Worm (Caenorhabditis elegans) whole organism, young adult: ENCODE data around the gene srh-2.
A peak's percentile ranks its signal among the peaks of the same experiment; 100 is the strongest.

ENCODE experiments used
- B0019.2 ChIP-seq: fragments of 200-800 bp; sonication (Bioruptor generic); conservative IDR thresholded peaks from 2 replicates; pipeline ENCODE4 v1.3.6; 2022; ENCODE audit warnings: missing genetic modification reagents, missing genetic modification characterization, missing compliant biosample characterization
- B0035.1 ChIP-seq: sonication (generic microtip); optimal IDR thresholded peaks from 2 replicates; lab custom pipeline; 2016; ENCODE audit warnings: missing genetic modification characterization, mild to moderate bottlenecking, missing compliant biosample characterization, missing genotype, missing genetic modification reagents
- B0261.1 ChIP-seq: sonication (generic microtip); optimal IDR thresholded peaks from 2 replicates; lab custom pipeline; 2016; ENCODE audit warnings: mild to moderate bottlenecking, missing genetic modification characterization, moderate library complexity, missing compliant biosample characterization
- B0336.3 ChIP-seq: fragments of 200-800 bp; sonication (Bioruptor generic); IDR thresholded peaks from 2 replicates; pipeline ENCODE4 v1.3.6; 2022; ENCODE audit warnings: missing genetic modification characterization, missing compliant biosample characterization
- F37B4.10 ChIP-seq: fragments of 200-800 bp; sonication (Bioruptor generic); IDR thresholded peaks from 2 replicates; pipeline ENCODE4 v1.3.6; 2022; ENCODE audit warnings: missing genetic modification characterization, missing compliant biosample characterization
- F49E8.2 ChIP-seq: sonication (generic microtip); optimal IDR thresholded peaks from 3 replicates; lab custom pipeline; 2017; ENCODE audit warnings: missing genetic modification characterization, mild to moderate bottlenecking, missing compliant biosample characterization, antibody characterized with exemption, moderate library complexity; ENCODE audit not compliant: insufficient read depth
- Y53F4B.3 ChIP-seq: fragments of 200-800 bp; sonication (Bioruptor generic); IDR thresholded peaks from 2 replicates; pipeline ENCODE4 v1.3.6; 2022; ENCODE audit warnings: missing genetic modification reagents, missing genetic modification characterization, missing compliant biosample characterization
- Y95B8A.8 ChIP-seq: fragments of 200-800 bp; sonication (Bioruptor generic); IDR thresholded peaks from 2 replicates; pipeline ENCODE4 v1.3.6; 2022; ENCODE audit warnings: missing genetic modification reagents, missing genetic modification characterization, missing compliant biosample characterization
- attf-6 ChIP-seq: fragments of 200-800 bp; sonication (Bioruptor generic); IDR thresholded peaks from 2 replicates; pipeline ENCODE4 v1.3.6; 2022; ENCODE audit warnings: missing genetic modification reagents, missing genetic modification characterization, missing compliant biosample characterization
- bed-2 ChIP-seq: fragments of 200-800 bp; sonication (Bioruptor generic); IDR thresholded peaks from 2 replicates; pipeline ENCODE4 v1.3.6; 2022; ENCODE audit warnings: missing genetic modification reagents, missing genetic modification characterization, missing compliant biosample characterization
- ccch-3 ChIP-seq: fragments of 200-800 bp; sonication (Bioruptor generic); optimal IDR thresholded peaks from 2 replicates; lab custom pipeline; 2018; ENCODE audit warnings: mild to moderate bottlenecking, missing genetic modification characterization, missing compliant biosample characterization
- ceh-100 ChIP-seq: fragments of 200-800 bp; sonication (Bioruptor generic); IDR thresholded peaks from 2 replicates; pipeline ENCODE4 v1.3.6; 2022; ENCODE audit warnings: missing genetic modification reagents, missing genetic modification characterization, missing compliant biosample characterization
- ceh-40 ChIP-seq: fragments of 200-800 bp; sonication (Bioruptor generic); IDR thresholded peaks from 2 replicates; pipeline ENCODE4 v1.3.6; 2022; ENCODE audit warnings: missing genetic modification characterization, missing compliant biosample characterization
- dox-1 ChIP-seq: fragments of 200-800 bp; sonication (Bioruptor generic); IDR thresholded peaks from 2 replicates; pipeline ENCODE4 v1.3.6; 2022; ENCODE audit warnings: missing genetic modification reagents, missing genetic modification characterization, missing compliant biosample characterization
- efl-1 ChIP-seq: fragments of 150-350 bp; optimal IDR thresholded peaks from 2 replicates; lab custom pipeline; 2014; ENCODE audit warnings: missing biosample characterization, missing genetic modification reagents, missing genetic modification characterization
- egrh-3 ChIP-seq: fragments of 200-800 bp; sonication (Bioruptor generic); IDR thresholded peaks from 2 replicates; pipeline ENCODE4 v1.3.6; 2022; ENCODE audit warnings: missing genetic modification reagents, missing genetic modification characterization, missing compliant biosample characterization
- ekl-4 ChIP-seq: fragments of 200-800 bp; sonication (Bioruptor generic); IDR thresholded peaks from 2 replicates; pipeline ENCODE4 v1.3.6; 2022; ENCODE audit warnings: missing genetic modification reagents, missing genetic modification characterization, missing compliant biosample characterization
- fkh-3 ChIP-seq: sonication (generic microtip); optimal IDR thresholded peaks from 2 replicates; lab custom pipeline; 2016; ENCODE audit warnings: mild to moderate bottlenecking, missing genetic modification characterization, missing compliant biosample characterization
- hlh-26 ChIP-seq: fragments of 200-800 bp; sonication (Bioruptor generic); conservative IDR thresholded peaks from 2 replicates; pipeline ENCODE4 v1.3.6; 2022; ENCODE audit warnings: missing genetic modification reagents, missing genetic modification characterization, missing compliant biosample characterization
- hmg-1.2 ChIP-seq: fragments of 200-800 bp; sonication (Bioruptor generic); IDR thresholded peaks from 2 replicates; pipeline ENCODE4 v1.3.6; 2022; ENCODE audit warnings: missing genetic modification reagents, missing genetic modification characterization, missing compliant biosample characterization
- hrde-1 ChIP-seq: sonication (generic microtip); optimal IDR thresholded peaks from 2 replicates; lab custom pipeline; 2016; ENCODE audit warnings: missing genetic modification characterization, mild to moderate bottlenecking, missing compliant biosample characterization, moderate library complexity, missing genotype, missing genetic modification reagents, borderline replicate concordance
- lin-26 ChIP-seq: fragments of 200-800 bp; sonication (Bioruptor generic); IDR thresholded peaks from 2 replicates; pipeline ENCODE4 v1.3.6; 2022; ENCODE audit warnings: missing genetic modification reagents, missing genetic modification characterization, missing compliant biosample characterization
- lin-35 ChIP-seq, 3 experiments: fragments of 150-350 bp in 2 of 3; sonication (generic microtip) in 1 of 3; optimal IDR thresholded peaks; 2 replicates each; lab custom pipeline; 2014 to 2018; ENCODE audit warnings: missing biosample characterization in 3 of 3, missing genetic modification characterization in 3 of 3, missing genetic modification reagents in 3 of 3
- lin-40 ChIP-seq: sonication (generic microtip); optimal IDR thresholded peaks from 2 replicates; lab custom pipeline; 2016; ENCODE audit warnings: missing genetic modification characterization, mild to moderate bottlenecking, missing compliant biosample characterization, missing genotype, missing genetic modification reagents
- lin-54 ChIP-seq: fragments of 200-800 bp; sonication (Bioruptor generic); optimal IDR thresholded peaks from 2 replicates; lab custom pipeline; 2018; ENCODE audit warnings: mild to moderate bottlenecking, missing genetic modification characterization, missing compliant biosample characterization
- lir-1 ChIP-seq: fragments of 200-800 bp; sonication (Bioruptor generic); conservative IDR thresholded peaks from 2 replicates; pipeline ENCODE4 v1.3.6; 2022; ENCODE audit warnings: missing genetic modification reagents, missing genetic modification characterization, missing compliant biosample characterization
- lsy-27 ChIP-seq: sonication (generic microtip); optimal IDR thresholded peaks from 2 replicates; lab custom pipeline; 2017; ENCODE audit warnings: missing genetic modification characterization, mild to moderate bottlenecking, missing compliant biosample characterization, antibody characterized with exemption, missing genotype, borderline replicate concordance; ENCODE audit not compliant: insufficient read depth
- madf-3 ChIP-seq: fragments of 200-800 bp; sonication (Bioruptor generic); IDR thresholded peaks from 2 replicates; pipeline ENCODE4 v1.3.6; 2022; ENCODE audit warnings: missing genetic modification reagents, missing genetic modification characterization, missing compliant biosample characterization
- madf-6 ChIP-seq: fragments of 200-800 bp; sonication (Bioruptor generic); IDR thresholded peaks from 2 replicates; pipeline ENCODE4 v1.3.6; 2022; ENCODE audit warnings: missing genetic modification reagents, missing genetic modification characterization, missing compliant biosample characterization
- madf-8 ChIP-seq: fragments of 200-800 bp; sonication (Bioruptor generic); conservative IDR thresholded peaks from 2 replicates; pipeline ENCODE4 v1.3.6; 2022; ENCODE audit warnings: missing genetic modification reagents, missing genetic modification characterization, missing compliant biosample characterization
- nhr-90 ChIP-seq: sonication (generic microtip); optimal IDR thresholded peaks from 2 replicates; lab custom pipeline; 2016; ENCODE audit warnings: missing genotype, mild to moderate bottlenecking, missing genetic modification characterization, missing compliant biosample characterization
- rcor-1 ChIP-seq: fragments of 200-800 bp; sonication (Bioruptor generic); IDR thresholded peaks from 2 replicates; pipeline ENCODE4 v1.3.6; 2022; ENCODE audit warnings: missing genetic modification reagents, missing genetic modification characterization, missing compliant biosample characterization
- repo-1 ChIP-seq: sonication (generic microtip); optimal IDR thresholded peaks from 2 replicates; lab custom pipeline; 2017; ENCODE audit warnings: mild to moderate bottlenecking, missing genetic modification characterization, missing compliant biosample characterization
- rpc-1 ChIP-seq, 2 experiments: fragments of 150-350 bp in 1 of 2; sonication (generic microtip) in 1 of 2; optimal IDR thresholded peaks; 2 replicates each; lab custom pipeline; 2014 to 2018; ENCODE audit warnings: missing biosample characterization in 1 of 2, missing genetic modification characterization in 1 of 2, missing genetic modification reagents in 1 of 2, missing genotype in 1 of 2
- snpc-3.4 ChIP-seq: sonication (generic microtip); optimal IDR thresholded peaks from 2 replicates; lab custom pipeline; 2017; ENCODE audit warnings: missing genetic modification characterization, mild to moderate bottlenecking, missing compliant biosample characterization, antibody characterized with exemption, moderate library complexity, missing genotype, missing genetic modification reagents
- sptf-2 ChIP-seq: fragments of 200-800 bp; sonication (Bioruptor generic); optimal IDR thresholded peaks from 2 replicates; lab custom pipeline; 2018; ENCODE audit warnings: mild to moderate bottlenecking, missing genetic modification characterization, missing compliant biosample characterization
- tlf-1 ChIP-seq: fragments of 200-800 bp; sonication (Bioruptor generic); optimal IDR thresholded peaks from 2 replicates; lab custom pipeline; 2018; ENCODE audit warnings: mild to moderate bottlenecking, missing genetic modification characterization, missing compliant biosample characterization
- unc-62 ChIP-seq: fragments of 150-350 bp; optimal IDR thresholded peaks from 2 replicates; lab custom pipeline; 2014; ENCODE audit warnings: missing biosample characterization, missing genetic modification reagents, missing genetic modification characterization
- zfh-2 ChIP-seq: fragments of 200-800 bp; sonication (Bioruptor generic); conservative IDR thresholded peaks from 2 replicates; pipeline ENCODE4 v1.3.6; 2022; ENCODE audit warnings: missing genetic modification reagents, missing genetic modification characterization, missing compliant biosample characterization
- zim-3 ChIP-seq: sonication (generic microtip); optimal IDR thresholded peaks from 2 replicates; lab custom pipeline; 2017; ENCODE audit warnings: mild to moderate bottlenecking, missing genetic modification characterization, moderate library complexity, missing compliant biosample characterization
- ztf-18 ChIP-seq: sonication (generic microtip); optimal IDR thresholded peaks from 2 replicates; lab custom pipeline; 2016; ENCODE audit warnings: missing genotype, mild to moderate bottlenecking, missing genetic modification characterization, missing compliant biosample characterization
- ztf-22 ChIP-seq: fragments of 200-800 bp; sonication (Bioruptor generic); optimal IDR thresholded peaks from 2 replicates; lab custom pipeline; 2018; ENCODE audit warnings: mild to moderate bottlenecking, missing genetic modification characterization, moderate library complexity, missing compliant biosample characterization
- ztf-25 ChIP-seq: fragments of 200-800 bp; sonication (Bioruptor generic); IDR thresholded peaks from 2 replicates; pipeline ENCODE4 v1.3.6; 2022; ENCODE audit warnings: missing genetic modification reagents, missing genetic modification characterization, missing compliant biosample characterization
- ztf-26 ChIP-seq: sonication (generic microtip); optimal IDR thresholded peaks from 2 replicates; lab custom pipeline; 2017; ENCODE audit warnings: missing genetic modification characterization, missing compliant biosample characterization
- ztf-28 ChIP-seq: fragments of 200-800 bp; sonication (Bioruptor generic); IDR thresholded peaks from 2 replicates; pipeline ENCODE4 v1.3.6; 2022; ENCODE audit warnings: missing genetic modification reagents, missing genetic modification characterization, missing compliant biosample characterization

Gene srh-2

DNA sequence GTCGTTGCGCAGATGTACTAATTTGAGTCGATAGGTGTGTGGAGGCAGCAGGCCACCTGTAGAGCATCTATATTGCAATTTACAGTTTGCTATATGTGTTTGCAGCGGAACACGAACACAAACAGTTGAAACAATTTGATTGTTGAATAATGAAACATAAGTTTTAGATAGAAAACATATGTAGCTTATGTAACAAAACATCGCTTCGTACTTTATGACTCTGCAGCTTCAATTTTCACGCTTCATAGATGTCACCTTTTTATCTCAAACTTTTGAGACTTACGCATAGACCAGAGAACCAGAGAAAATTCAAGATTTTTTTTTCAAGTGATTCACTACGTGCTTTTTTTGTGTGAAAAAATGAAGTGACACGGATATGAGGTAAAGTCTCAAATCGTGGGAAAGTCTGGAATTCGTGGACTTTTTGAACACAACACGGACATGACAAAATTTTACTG is 4.2 kb upstream of the srh-2 start, which contains the start of gene fbxb-72 (continued):
- peak; percentile 71 for TF ChIP-seq B0035.1 (tag; lab: Kevin White, UChicago)
- TF ChIP-seq lin-54 (GFP tag; lab: Kevin White, UChicago), result no peak
- no peak for TF ChIP-seq hlh-26
- TF ChIP-seq B0019.2 (GFP tag; lab: Robert Waterston, UW), result no peak
- TF ChIP-seq bed-2 (GFP tag; lab: Robert Waterston, UW), result no peak
- no peak for TF ChIP-seq madf-6 (GFP tag; lab: Robert Waterston, UW)
- TF ChIP-seq ztf-22 (GFP tag; lab: Kevin White, UChicago), result peak; percentile 65
- no peak for TF ChIP-seq fkh-3 (tag; lab: Kevin White, UChicago)
- no peak for TF ChIP-seq madf-8 (GFP tag; lab: Robert Waterston, UW)
- TF ChIP-seq unc-62, result no peak
- TF ChIP-seq F49E8.2 (tag; lab: Kevin White, UChicago), result no peak
- TF ChIP-seq ztf-18 (tag; lab: Kevin White, UChicago), result no peak
- no peak for TF ChIP-seq dox-1
- peak; percentile 50 for TF ChIP-seq hmg-1.2
- no peak for TF ChIP-seq B0261.1
- TF ChIP-seq attf-6 (GFP tag; lab: Robert Waterston, UW), result no peak
- TF ChIP-seq lir-1 (GFP tag; lab: Robert Waterston, UW), result peak; percentile 58
- TF ChIP-seq sptf-2 (GFP tag; lab: Kevin White, UChicago), result no peak
- TF ChIP-seq hrde-1, result no peak
- no peak for TF ChIP-seq ztf-25
- TF ChIP-seq Y95B8A.8 (GFP tag; lab: Robert Waterston, UW), result peak; percentile 81; the same call in 1 of the 2 replicates
- no peak for TF ChIP-seq zfh-2 (GFP tag; lab: Robert Waterston, UW)
- 0 out of 2 replicates have a peak, but pooled peaks have one; percentile 9 for TF ChIP-seq madf-3 (GFP tag; lab: Robert Waterston, UW)
- TF ChIP-seq ekl-4 (GFP tag; lab: Robert Waterston, UW), result no peak
- TF ChIP-seq F37B4.10, result no peak
- no peak for TF ChIP-seq lsy-27 (tag; lab: Kevin White, UChicago)
- peak; percentile 89 for TF ChIP-seq tlf-1 (GFP tag; lab: Kevin White, UChicago)
- peak; percentile 46 for TF ChIP-seq zim-3 (tag; lab: Kevin White, UChicago)
- TF ChIP-seq lin-40 (tag; lab: Kevin White, UChicago), result peak; percentile 75
- no peak for TF ChIP-seq rcor-1 (GFP tag; lab: Robert Waterston, UW)

DNA sequence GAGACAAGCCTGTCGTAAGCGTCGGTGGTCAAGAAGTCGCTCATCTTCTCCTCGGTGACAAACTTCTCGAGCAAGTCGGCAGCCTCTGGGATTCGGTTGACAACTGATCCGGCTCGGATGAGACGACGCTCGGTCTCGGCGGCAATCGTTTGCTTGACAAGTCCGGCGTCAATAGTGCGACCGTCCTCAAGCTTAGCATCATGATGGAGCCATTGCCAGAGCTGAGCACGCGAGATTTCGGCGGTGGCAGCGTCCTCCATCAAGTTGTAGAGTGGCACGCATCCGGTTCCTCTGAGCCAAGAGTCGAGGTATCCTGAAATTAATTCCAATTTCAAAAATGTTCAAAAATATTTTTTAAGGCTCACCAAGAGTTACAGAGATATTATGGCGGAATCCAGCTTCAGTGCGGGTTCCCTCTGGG is 3.6 kb upstream of the srh-2 start:
- TF ChIP-seq ztf-26 (tag; lab: Kevin White, UChicago) (no peak), egrh-3 (GFP tag; lab: Robert Waterston, UW) (peak; percentile 62; the same call in 1 of the 2 replicates), B0336.3 (GFP tag; lab: Robert Waterston, UW) (peak; percentile 6), snpc-3.4 (peak; percentile 22), rpc-1 (optimal IDR thresholded peaks at IDR 0.05; lab: Kevin White, UChicago) (no peak), rpc-1 (tag; optimal IDR thresholded peaks at IDR 0.05; lab: Kevin White, UChicago) (no peak), ceh-40 (GFP tag; lab: Robert Waterston, UW) (no peak), ccch-3 (GFP tag; lab: Kevin White, UChicago) (peak; percentile 28), zim-3 (tag; lab: Kevin White, UChicago) (peak; percentile 54), ceh-100 (no peak), nhr-90 (tag; lab: Kevin White, UChicago) (peak; percentile 18), repo-1 (tag; lab: Kevin White, UChicago) (peak; percentile 61), lin-26 (GFP tag; lab: Robert Waterston, UW) (peak; percentile 60), Y53F4B.3 (GFP tag; lab: Robert Waterston, UW) (0 out of 2 replicates have a peak, but pooled peaks have one; percentile 6), ztf-28 (GFP tag; lab: Robert Waterston, UW) (peak; percentile 48; the same call in 1 of the 2 replicates), lin-35 (GFP tag; optimal IDR thresholded peaks at IDR 0.05; lab: Kevin White, UChicago) (peak in 1 of 3 experiments; percentile 43), B0035.1 (tag; lab: Kevin White, UChicago) (no peak), efl-1 (no peak), zfh-2 (GFP tag; lab: Robert Waterston, UW) (peak; percentile 75)
- TF ChIP-seq, all 124 proteins: peak for 12
